Worm (Caenorhabditis elegans): ENCODE results near the gene K07H8.8.
A peak's percentile ranks its signal among the peaks of the same experiment; 100 is the strongest.

DNA sequence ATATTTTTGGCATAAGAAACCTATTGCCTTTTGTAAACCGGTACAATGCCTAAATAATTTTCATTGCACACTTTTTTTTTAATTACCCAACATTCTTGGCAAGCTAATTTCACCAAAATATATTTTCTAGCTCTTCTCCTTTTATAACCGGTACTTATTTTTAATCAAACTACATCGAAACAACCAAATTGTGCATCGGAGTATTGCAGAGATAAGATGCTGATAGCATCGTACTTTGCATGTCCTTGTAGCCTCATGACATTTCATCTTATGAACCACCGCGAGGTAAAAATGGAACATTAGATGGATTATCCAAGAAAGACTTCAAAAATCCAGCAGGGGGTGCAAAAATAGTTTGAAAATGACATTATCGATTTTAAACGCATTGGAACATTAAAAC lies 13.0 kb downstream of the K07H8.8 start:
- TF ChIP-seq skn-1 (tag; optimal IDR thresholded peaks at IDR 0.05) (no peak), nhr-23 (tag; optimal IDR thresholded peaks at IDR 0.05) (peak; percentile 12), fos-1 (tag; optimal IDR thresholded peaks at IDR 0.05) (no peak), nhr-77 (tag; optimal IDR thresholded peaks at IDR 0.05) (no peak), nhr-237 (tag; optimal IDR thresholded peaks at IDR 0.05) (no peak), ceh-82 (tag; optimal IDR thresholded peaks at IDR 0.05) (no peak), egl-27 (tag; optimal IDR thresholded peaks at IDR 0.05) (no peak), elt-3 (tag; optimal IDR thresholded peaks at IDR 0.05) (no peak), ztf-11 (tag; optimal IDR thresholded peaks at IDR 0.05) (no peak), jun-1 (tag; optimal IDR thresholded peaks at IDR 0.05) (no peak), mdl-1 (tag; optimal IDR thresholded peaks at IDR 0.05) (no peak), lin-39 (tag; optimal IDR thresholded peaks at IDR 0.05) (no peak)

Data from whole organism, L3 larva.